Worm (Caenorhabditis elegans): ENCODE data around the gene idpa-2.

idpa-2 gene

DNA sequence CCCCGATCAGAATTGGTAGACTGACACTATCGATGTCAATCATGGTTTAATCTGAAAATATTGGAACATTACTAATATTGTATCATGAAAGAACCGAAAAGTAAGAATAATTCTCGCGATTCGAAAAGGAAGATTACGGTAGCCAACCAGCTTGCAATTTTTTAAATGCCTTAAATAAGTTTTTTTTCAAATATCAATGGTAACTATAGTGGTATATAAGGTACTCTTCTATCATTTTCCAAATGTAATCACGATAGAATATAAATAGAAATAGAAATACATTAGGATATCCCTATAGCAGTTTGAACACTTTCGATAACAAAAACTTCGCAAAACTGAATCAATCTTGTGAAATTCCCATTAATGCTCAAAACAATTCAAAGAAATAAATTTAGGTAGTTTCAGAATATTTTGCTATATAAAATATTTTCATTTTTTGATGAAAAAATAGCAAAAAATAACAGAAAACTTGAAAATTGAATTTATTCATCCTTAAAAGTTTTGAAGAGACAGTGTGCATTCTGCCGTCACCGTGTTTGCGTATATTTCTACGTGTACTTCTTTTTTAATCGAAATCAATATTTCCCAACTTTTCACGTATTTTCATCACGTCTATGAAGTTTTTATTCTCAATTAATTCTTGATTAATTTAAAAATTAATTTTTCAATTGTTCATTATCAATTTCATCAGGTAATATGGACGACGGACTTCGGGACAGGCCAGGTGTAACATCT lies 18.3 kb upstream of the idpa-2 start, which contains the start of the genes F46C5.9 and rer-1:
F46C5.9 (minus strand) TSS at position 51 of the 735 bp plus-strand sequence.
rer-1 (plus strand) TSS at position 692 of the 735 bp plus-strand sequence.
- no peak for TF ChIP-seq vab-15 (tag; optimal IDR thresholded peaks at IDR 0.05)
- no peak for TF ChIP-seq dsc-1 (tag; optimal IDR thresholded peaks at IDR 0.05)
- TF ChIP-seq F16B12.6 (tag; optimal IDR thresholded peaks at IDR 0.05): peak; percentile 83
- TF ChIP-seq mdl-1 (tag; optimal IDR thresholded peaks at IDR 0.05): no peak
- TF ChIP-seq egl-27 (tag; optimal IDR thresholded peaks at IDR 0.05): no peak
- TF ChIP-seq snu-23 (GFP tag; optimal IDR thresholded peaks at IDR 0.05): no peak
- no peak for TF ChIP-seq ceh-88 (GFP tag; IDR thresholded peaks at IDR 0.05)
- no peak for TF ChIP-seq unc-62 (GFP tag; optimal IDR thresholded peaks at IDR 0.05)
- peak; percentile 25 for TF ChIP-seq C16A3.4 (tag; optimal IDR thresholded peaks at IDR 0.05)
- peak; percentile 25 to 47 for TF ChIP-seq efl-1 (optimal IDR thresholded peaks at IDR 0.05)
- TF ChIP-seq efl-1 (GFP tag; optimal IDR thresholded peaks at IDR 0.05 in 1 of 2): peak; percentile 51 to 80
- TF ChIP-seq ztf-11 (tag; optimal IDR thresholded peaks at IDR 0.05): no peak
- peak; percentile 93 for TF ChIP-seq xbp-1 (tag; optimal IDR thresholded peaks at IDR 0.05)
- no peak for TF ChIP-seq ama-1 (optimal IDR thresholded peaks at IDR 0.05)
- peak; percentile 29 for TF ChIP-seq nhr-20 (tag; optimal IDR thresholded peaks at IDR 0.05)
- peak; percentile 14 for TF ChIP-seq nhr-71 (tag; optimal IDR thresholded peaks at IDR 0.05)
- no peak for TF ChIP-seq pag-3 (tag; optimal IDR thresholded peaks at IDR 0.05; ENCODE audit: borderline replicate concordance, insufficient read depth)
- TF ChIP-seq unc-86 (tag; optimal IDR thresholded peaks at IDR 0.05): no peak
- TF ChIP-seq dpl-1 (GFP tag; optimal IDR thresholded peaks at IDR 0.05): peak; percentile 0 to 48 (median 12)
- peak; percentile 6 for TF ChIP-seq nhr-47 (tag; optimal IDR thresholded peaks at IDR 0.05)
- TF ChIP-seq swsn-7 (tag; optimal IDR thresholded peaks at IDR 0.05): no peak
- no peak for TF ChIP-seq lin-14 (GFP tag; optimal IDR thresholded peaks at IDR 0.05)
- TF ChIP-seq lin-35 (GFP tag; optimal IDR thresholded peaks at IDR 0.05): peak; percentile 25 to 54
- no peak for TF ChIP-seq ces-1 (GFP tag; optimal IDR thresholded peaks at IDR 0.05)
- no peak for TF ChIP-seq nhr-237 (tag; optimal IDR thresholded peaks at IDR 0.05)
- TF ChIP-seq blmp-1 (tag; optimal IDR thresholded peaks at IDR 0.05): peak; percentile 19
- no peak for TF ChIP-seq nhr-84 (tag; optimal IDR thresholded peaks at IDR 0.05)
- peak in 1 of 2 experiments; percentile 63 for TF ChIP-seq lsy-2 (tag; optimal IDR thresholded peaks at IDR 0.05)

DNA sequence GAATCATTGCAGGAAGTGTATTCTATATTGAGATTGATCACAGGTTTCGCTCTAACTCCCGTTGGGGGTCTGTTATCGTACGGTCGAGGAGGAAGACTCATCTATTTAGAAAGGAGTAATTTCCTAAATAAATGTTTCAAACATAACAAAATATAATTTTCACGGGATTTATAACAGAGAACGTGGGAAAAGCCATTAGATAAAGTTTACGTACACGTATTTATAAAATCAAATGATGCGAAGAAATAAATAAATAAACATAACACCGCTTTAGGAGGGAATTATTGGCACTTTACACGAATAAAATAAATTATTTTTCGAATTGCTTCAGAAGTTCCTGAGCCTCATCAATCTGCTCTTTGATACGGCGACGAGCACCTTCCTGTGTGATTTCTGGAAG lies 15.9 kb upstream of the idpa-2 start, which contains the start of gene F07H5.10:
F07H5.10 (minus strand) TSS at position 101 of the 400 bp plus-strand sequence.
- TF ChIP-seq ztf-4 (tag; optimal IDR thresholded peaks at IDR 0.05): no peak
- no peak for TF ChIP-seq unc-30 (tag; optimal IDR thresholded peaks at IDR 0.05)
- no peak for TF ChIP-seq unc-86 (tag; optimal IDR thresholded peaks at IDR 0.05)
- no peak for TF ChIP-seq nhr-19 (GFP tag; conservative IDR thresholded peaks at IDR 0.05)
- no peak for TF ChIP-seq grh-1 (GFP tag; IDR thresholded peaks at IDR 0.05)
- TF ChIP-seq aly-2 (tag; optimal IDR thresholded peaks at IDR 0.05): no peak
- TF ChIP-seq dpl-1 (GFP tag; optimal IDR thresholded peaks at IDR 0.05): no peak
- TF ChIP-seq blmp-1 (tag; optimal IDR thresholded peaks at IDR 0.05): no peak
- no peak for TF ChIP-seq lin-14 (GFP tag; optimal IDR thresholded peaks at IDR 0.05)
- TF ChIP-seq F16B12.6 (tag; optimal IDR thresholded peaks at IDR 0.05): no peak
- no peak for TF ChIP-seq egl-27 (tag; optimal IDR thresholded peaks at IDR 0.05)
- no peak for TF ChIP-seq dsc-1 (tag; optimal IDR thresholded peaks at IDR 0.05)
- TF ChIP-seq ama-1 (optimal IDR thresholded peaks at IDR 0.05): no peak
- no peak for TF ChIP-seq ceh-82 (tag; optimal IDR thresholded peaks at IDR 0.05)
- no peak for TF ChIP-seq lin-13 (GFP tag; optimal IDR thresholded peaks at IDR 0.05)
- no peak for TF ChIP-seq isw-1 (GFP tag; IDR thresholded peaks at IDR 0.05)
- no peak for TF ChIP-seq mef-2 (tag; optimal IDR thresholded peaks at IDR 0.05)
- no peak for TF ChIP-seq sup-37 (GFP tag; optimal IDR thresholded peaks at IDR 0.05)
- TF ChIP-seq lin-39 (tag; optimal IDR thresholded peaks at IDR 0.05): no peak
- no peak for TF ChIP-seq nhr-47 (tag; optimal IDR thresholded peaks at IDR 0.05)
